Fruit fly (Drosophila melanogaster) whole organism, embryonic: ENCODE measurements around the gene CG12814.

Source experiments
- Atf-2 ChIP-seq: fragments of 200-800 bp; sonication (Bioruptor generic); optimal IDR thresholded peaks from 2 replicates; lab custom pipeline; 2016; ENCODE audit warnings: missing biosample characterization, missing genetic modification characterization
- C15 ChIP-seq: fragments of 200-800 bp; sonication (Bioruptor generic); IDR thresholded peaks from 3 replicates; pipeline ENCODE4 v1.3.6; 2022; ENCODE audit warnings: missing biosample characterization, missing genetic modification characterization
- CG11695 ChIP-seq: fragments of 200-800 bp; sonication (Bioruptor generic); IDR thresholded peaks from 3 replicates; pipeline ENCODE4 v1.3.6; 2022; ENCODE audit warnings: missing biosample characterization, missing genetic modification characterization
- CG11723 ChIP-seq: fragments of 200-800 bp; sonication (Bioruptor generic); optimal IDR thresholded peaks from 2 replicates; lab custom pipeline; 2017; ENCODE audit warnings: missing biosample characterization, mild to moderate bottlenecking, missing genetic modification characterization
- CG12071 ChIP-seq: fragments of 200-800 bp; sonication (Bioruptor generic); optimal IDR thresholded peaks from 3 replicates; lab custom pipeline; 2018; ENCODE audit warnings: missing biosample characterization, mild to moderate bottlenecking, missing genetic modification characterization
- CG12769 ChIP-seq: fragments of 200-800 bp; sonication (Bioruptor generic); optimal IDR thresholded peaks from 2 replicates; lab custom pipeline; 2019; ENCODE audit warnings: missing biosample characterization, mild to moderate bottlenecking, missing genetic modification characterization, moderate library complexity
- CG13775 ChIP-seq: fragments of 200-800 bp; sonication (Bioruptor generic); optimal IDR thresholded peaks from 3 replicates; lab custom pipeline; 2017; ENCODE audit warnings: missing biosample characterization, mild to moderate bottlenecking, missing genetic modification characterization
- CG14050 ChIP-seq: fragments of 200-800 bp; sonication (Bioruptor generic); IDR thresholded peaks from 3 replicates; pipeline ENCODE4 v1.3.6; 2022; ENCODE audit warnings: missing biosample characterization, missing genetic modification characterization
- CG14441 ChIP-seq: fragments of 200-800 bp; sonication (Bioruptor generic); IDR thresholded peaks from 2 replicates; pipeline ENCODE4 v1.3.6; 2022; ENCODE audit warnings: missing biosample characterization, missing genetic modification characterization
- CG15601 ChIP-seq: fragments of 200-800 bp; sonication (Bioruptor generic); optimal IDR thresholded peaks from 3 replicates; lab custom pipeline; 2019; ENCODE audit warnings: missing biosample characterization, mild to moderate bottlenecking, missing genetic modification characterization, moderate library complexity
- CG1603 ChIP-seq: fragments of 200-800 bp; sonication (Bioruptor generic); optimal IDR thresholded peaks from 2 replicates; lab custom pipeline; 2019; ENCODE audit warnings: missing biosample characterization, mild to moderate bottlenecking, missing genetic modification characterization, moderate library complexity
- CG16779 ChIP-seq: fragments of 200-800 bp; sonication (Bioruptor generic); IDR thresholded peaks from 2 replicates; pipeline ENCODE4 v1.3.6; 2022; ENCODE audit warnings: missing biosample characterization, missing genetic modification characterization
- CG16815 ChIP-seq: fragments of 200-800 bp; sonication (Bioruptor generic); optimal IDR thresholded peaks from 3 replicates; lab custom pipeline; 2017; ENCODE audit warnings: missing biosample characterization, mild to moderate bottlenecking, missing genetic modification characterization
- CG17829 ChIP-seq: fragments of 200-800 bp; optimal IDR thresholded peaks from 2 replicates; lab custom pipeline; 2019; ENCODE audit warnings: missing biosample characterization, mild to moderate bottlenecking, missing genetic modification characterization, moderate library complexity
- CG17912 ChIP-seq: fragments of 200-800 bp; sonication (Bioruptor generic); optimal IDR thresholded peaks from 2 replicates; lab custom pipeline; 2018; ENCODE audit warnings: missing biosample characterization, mild to moderate bottlenecking, missing genetic modification characterization
- CG2120 ChIP-seq: fragments of 200-800 bp; sonication (Bioruptor generic); optimal IDR thresholded peaks from 3 replicates; lab custom pipeline; 2016; ENCODE audit warnings: missing biosample characterization, missing genetic modification characterization
- CG30020 ChIP-seq: fragments of 200-800 bp; optimal IDR thresholded peaks from 2 replicates; lab custom pipeline; 2019; ENCODE audit warnings: missing biosample characterization, mild to moderate bottlenecking, missing genetic modification characterization, moderate library complexity
- CG3163 ChIP-seq: fragments of 200-800 bp; sonication (Bioruptor generic); optimal IDR thresholded peaks from 3 replicates; lab custom pipeline; 2016; ENCODE audit warnings: missing biosample characterization, missing genetic modification characterization
- CG32772 ChIP-seq: fragments of 200-800 bp; sonication (Bioruptor generic); IDR thresholded peaks from 2 replicates; pipeline ENCODE4 v1.3.6; 2022; ENCODE audit warnings: missing biosample characterization, missing genetic modification characterization
- CG34376 ChIP-seq: fragments of 200-800 bp; sonication (Bioruptor generic); optimal IDR thresholded peaks from 2 replicates; lab custom pipeline; 2018; ENCODE audit warnings: missing biosample characterization, mild to moderate bottlenecking, missing genetic modification characterization
- CG42726 ChIP-seq: fragments of 200-800 bp; sonication (Bioruptor generic); IDR thresholded peaks from 2 replicates; pipeline ENCODE4 v1.3.6; 2022; ENCODE audit warnings: missing biosample characterization, missing genetic modification characterization; ENCODE audit not compliant: partially characterized antibody
- CG4707 ChIP-seq: fragments of 200-800 bp; sonication (Bioruptor generic); optimal IDR thresholded peaks from 2 replicates; lab custom pipeline; 2018; ENCODE audit warnings: missing biosample characterization, mild to moderate bottlenecking, missing genetic modification characterization, moderate library complexity
- CoRest ChIP-seq: fragments of 200-800 bp; sonication (Bioruptor generic); optimal IDR thresholded peaks from 3 replicates; lab custom pipeline; 2018; ENCODE audit warnings: missing biosample characterization, mild to moderate bottlenecking, missing genetic modification characterization, moderate library complexity
- Elba2 ChIP-seq: fragments of 200-800 bp; sonication (Bioruptor generic); optimal IDR thresholded peaks from 3 replicates; lab custom pipeline; 2016; ENCODE audit warnings: missing biosample characterization, missing genetic modification characterization
- Ets65A ChIP-seq: fragments of 200-800 bp; sonication (Bioruptor generic); peaks from one replicate; lab custom pipeline; 2016; ENCODE audit warnings: missing biosample characterization, missing genetic modification characterization
- Lpt ChIP-seq: fragments of >200 bp; optimal IDR thresholded peaks from 2 replicates; lab custom pipeline; 2018; ENCODE audit warnings: missing biosample characterization, missing genetic modification characterization
- MBD-R2 ChIP-seq: fragments of 200-800 bp; sonication (Bioruptor generic); IDR thresholded peaks from 2 replicates; pipeline ENCODE4 v1.3.6; 2022; ENCODE audit warnings: missing biosample characterization, missing genetic modification characterization
- Side ChIP-seq: fragments of 200-800 bp; sonication (Bioruptor generic); optimal IDR thresholded peaks from 2 replicates; lab custom pipeline; 2016; ENCODE audit warnings: missing biosample characterization, missing genetic modification characterization
- Six4 ChIP-seq: fragments of 200-800 bp; sonication (Bioruptor generic); optimal IDR thresholded peaks from 2 replicates; lab custom pipeline; 2016; ENCODE audit warnings: missing biosample characterization, missing genetic modification characterization
- Sox102F ChIP-seq: fragments of 200-800 bp; sonication (Bioruptor generic); optimal IDR thresholded peaks from 2 replicates; lab custom pipeline; 2018; ENCODE audit warnings: missing biosample characterization, mild to moderate bottlenecking, missing genetic modification characterization, moderate library complexity
- Ssrp ChIP-seq: fragments of 200-800 bp; sonication (Bioruptor generic); optimal IDR thresholded peaks from 2 replicates; lab custom pipeline; 2018; ENCODE audit warnings: missing biosample characterization, mild to moderate bottlenecking, missing genetic modification characterization, moderate library complexity
- Tbp ChIP-seq: fragments of >200 bp; optimal IDR thresholded peaks from 2 replicates; lab custom pipeline; 2018; ENCODE audit warnings: missing biosample characterization, missing genetic modification characterization
- Vsx1 ChIP-seq: fragments of 200-800 bp; sonication (Bioruptor generic); optimal IDR thresholded peaks from 2 replicates; lab custom pipeline; 2017; ENCODE audit warnings: missing biosample characterization, mild to moderate bottlenecking, missing genetic modification characterization, missing genetic modification reagents
- amos ChIP-seq: fragments of 200-800 bp; sonication (Bioruptor generic); IDR thresholded peaks from 2 replicates; pipeline ENCODE4 v1.3.6; 2022; ENCODE audit warnings: missing biosample characterization, missing genetic modification characterization; ENCODE audit not compliant: partially characterized antibody
- aop ChIP-seq: fragments of 200-800 bp; sonication (Bioruptor generic); IDR thresholded peaks from 2 replicates; pipeline ENCODE4 v1.3.6; 2022; ENCODE audit warnings: missing biosample characterization, missing genetic modification characterization
- chm ChIP-seq: fragments of 200-800 bp; sonication (Bioruptor generic); IDR thresholded peaks from 2 replicates; pipeline ENCODE4 v1.3.6; 2022; ENCODE audit warnings: missing biosample characterization, missing genetic modification characterization
- dimm ChIP-seq: fragments of 200-800 bp; sonication (Bioruptor generic); IDR thresholded peaks from 2 replicates; pipeline ENCODE4 v1.3.6; 2022; ENCODE audit warnings: missing biosample characterization, missing genetic modification characterization
- en ChIP-seq: fragments of 200-800 bp; sonication (Bioruptor generic); optimal IDR thresholded peaks from 2 replicates; lab custom pipeline; 2016; ENCODE audit warnings: missing biosample characterization, missing genetic modification characterization
- fu2 ChIP-seq: fragments of 200-800 bp; sonication (Bioruptor generic); optimal IDR thresholded peaks from 2 replicates; lab custom pipeline; 2016; ENCODE audit warnings: missing biosample characterization, missing genetic modification characterization
- insv ChIP-seq, 2 experiments: fragments of 200-800 bp; sonication (Bioruptor generic); optimal IDR thresholded peaks; 3 replicates each; lab custom pipeline; 2016 to 2018; ENCODE audit warnings: missing biosample characterization in 2 of 2, missing genetic modification characterization in 2 of 2
- inv ChIP-seq: fragments of 200-800 bp; sonication (Bioruptor generic); IDR thresholded peaks from 2 replicates; pipeline ENCODE4 v1.3.6; 2022; ENCODE audit warnings: missing biosample characterization, missing genetic modification characterization; ENCODE audit not compliant: partially characterized antibody
- odd ChIP-seq: fragments of 200-800 bp; sonication (Bioruptor generic); optimal IDR thresholded peaks from 2 replicates; lab custom pipeline; 2017; ENCODE audit warnings: missing biosample characterization, mild to moderate bottlenecking, missing genetic modification characterization
- pb ChIP-seq: fragments of 200-800 bp; sonication (Bioruptor generic); optimal IDR thresholded peaks from 3 replicates; lab custom pipeline; 2016; ENCODE audit warnings: missing biosample characterization, missing genetic modification characterization
- pros ChIP-seq: fragments of 200-800 bp; sonication (Bioruptor generic); optimal IDR thresholded peaks from 3 replicates; lab custom pipeline; 2019; ENCODE audit warnings: missing biosample characterization, mild to moderate bottlenecking, missing genetic modification characterization, moderate library complexity
- repo ChIP-seq: fragments of 200-800 bp; sonication (Bioruptor generic); optimal IDR thresholded peaks from 2 replicates; lab custom pipeline; 2016; ENCODE audit warnings: missing biosample characterization, missing genetic modification characterization
- row ChIP-seq: fragments of 200-800 bp; sonication (Bioruptor generic); IDR thresholded peaks from 3 replicates; pipeline ENCODE4 v1.3.6; 2022; ENCODE audit warnings: missing biosample characterization, missing genetic modification characterization
- sna ChIP-seq: fragments of 200-800 bp; sonication (Bioruptor generic); IDR thresholded peaks from 2 replicates; pipeline ENCODE4 v1.3.6; 2022; ENCODE audit warnings: missing biosample characterization, missing genetic modification characterization; ENCODE audit not compliant: partially characterized antibody
- sug ChIP-seq: fragments of 200-800 bp; optimal IDR thresholded peaks from 2 replicates; lab custom pipeline; 2019; ENCODE audit warnings: missing biosample characterization, mild to moderate bottlenecking, missing genetic modification characterization, moderate library complexity
- unpg ChIP-seq: fragments of 200-800 bp; sonication (Bioruptor generic); optimal IDR thresholded peaks from 3 replicates; lab custom pipeline; 2018; ENCODE audit warnings: missing biosample characterization, mild to moderate bottlenecking, missing genetic modification characterization, moderate library complexity
- wdn ChIP-seq: fragments of 200-800 bp; sonication (Bioruptor generic); IDR thresholded peaks from 2 replicates; pipeline ENCODE4 v1.3.6; 2022; ENCODE audit warnings: missing biosample characterization, missing genetic modification characterization
- zfh2 ChIP-seq: fragments of 200-800 bp; sonication (Bioruptor generic); optimal IDR thresholded peaks from 2 replicates; lab custom pipeline; 2016; ENCODE audit warnings: missing biosample characterization, missing genetic modification characterization

CG12814 gene

DNA sequence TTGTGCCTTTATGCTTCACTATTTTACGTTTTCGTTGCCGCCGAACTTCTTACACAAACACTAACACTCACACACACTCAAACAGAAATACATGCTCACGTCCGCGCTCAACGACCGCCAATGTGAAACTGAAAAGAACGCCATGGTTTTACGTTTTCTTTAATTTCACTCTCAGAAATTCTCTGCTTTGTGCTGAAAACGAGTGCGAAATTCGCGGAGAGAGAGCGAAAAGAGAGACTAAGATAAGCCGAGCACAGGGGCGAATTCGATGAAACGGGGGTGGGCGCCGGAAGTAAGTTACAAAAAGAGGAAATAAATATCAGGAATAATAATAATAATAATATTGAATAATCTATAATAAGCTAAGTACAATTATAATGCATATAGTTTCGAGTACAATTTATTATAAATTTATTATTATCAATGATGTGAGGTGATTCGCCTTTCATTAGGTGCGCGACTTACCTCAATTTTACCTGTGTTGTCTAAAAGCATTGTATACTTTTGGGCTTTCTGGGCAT, 19.0 kb downstream of the CG12814 start, which contains the start of gene Best1 (continued):
- TF ChIP-seq Ets65A (GFP tag; lab: Kevin White, UChicago), result peak; percentile 86
- peak; percentile 62 for TF ChIP-seq Side
- peak; percentile 68 for TF ChIP-seq Six4 (GFP tag; lab: Kevin White, UChicago)
- TF ChIP-seq amos, result peak; percentile 84
- TF ChIP-seq CG17829 (tag; lab: Kevin White, UChicago), result peak; percentile 94
- TF ChIP-seq en, result peak; percentile 27
- peak; percentile 70 for TF ChIP-seq pb (GFP tag; lab: Kevin White, UChicago)
- TF ChIP-seq wdn, result peak; percentile 86
- TF ChIP-seq MBD-R2 (GFP tag; lab: Robert Waterston, UW), result peak; percentile 85
- no peak for TF ChIP-seq sna (GFP tag; lab: Robert Waterston, UW)
- peak; percentile 89 for TF ChIP-seq CG12769
- TF ChIP-seq CG15601 (tag; lab: Kevin White, UChicago), result peak; percentile 89
- peak; percentile 38 for TF ChIP-seq fu2 (GFP tag; lab: Kevin White, UChicago)
- TF ChIP-seq Ssrp (tag; lab: Kevin White, UChicago), result peak; percentile 88
- TF ChIP-seq CG14441, result peak; percentile 87
- peak; percentile 89 for TF ChIP-seq sug (tag; lab: Kevin White, UChicago)
- peak; percentile 64 for TF ChIP-seq CG30020 (tag; lab: Kevin White, UChicago)
- peak; percentile 30 for TF ChIP-seq CG17912 (GFP tag; lab: Kevin White, UChicago)
- peak; percentile 68 for TF ChIP-seq zfh2 (GFP tag; lab: Kevin White, UChicago)
- peak in 1 of 2 experiments; percentile 64 for TF ChIP-seq insv (GFP tag; optimal IDR thresholded peaks at IDR 0.05; lab: Kevin White, UChicago)
- peak; percentile 90 for TF ChIP-seq chm (GFP tag; lab: Robert Waterston, UW)
- TF ChIP-seq inv (GFP tag; lab: Robert Waterston, UW), result peak; percentile 72
- no peak; the same call in none of the 2 replicates for TF ChIP-seq CG42726 (GFP tag; lab: Robert Waterston, UW)
- peak; percentile 23 for TF ChIP-seq Elba2
- TF ChIP-seq Sox102F (GFP tag; lab: Kevin White, UChicago), result peak; percentile 93
- TF ChIP-seq row, result peak; percentile 99
- peak; percentile 82 for TF ChIP-seq CG1603
- peak; percentile 93 for TF ChIP-seq CG11695 (GFP tag; lab: Robert Waterston, UW)
- TF ChIP-seq CG16815 (GFP tag; lab: Kevin White, UChicago), result peak; percentile 83
- peak; percentile 94 for TF ChIP-seq CG34376 (GFP tag; lab: Kevin White, UChicago)
- TF ChIP-seq aop, result peak; percentile 100
- peak; percentile 93 for TF ChIP-seq pros
- peak; percentile 75; the same call in 2 of the 3 replicates for TF ChIP-seq C15 (GFP tag; lab: Robert Waterston, UW)
- TF ChIP-seq CoRest, result peak; percentile 94
- TF ChIP-seq repo, result peak; percentile 56
- TF ChIP-seq Tbp (GFP tag; lab: Kevin White, UChicago), result no peak
- TF ChIP-seq CG11723 (GFP tag; lab: Kevin White, UChicago), result peak; percentile 90
- peak; percentile 87 for TF ChIP-seq Vsx1 (GFP tag; lab: Kevin White, UChicago)
- TF ChIP-seq CG3163 (GFP tag; lab: Kevin White, UChicago), result peak; percentile 21
- peak; percentile 80 for TF ChIP-seq CG12071 (GFP tag; lab: Kevin White, UChicago)
- TF ChIP-seq dimm (GFP tag; lab: Robert Waterston, UW), result peak; percentile 66
- peak; percentile 94 for TF ChIP-seq CG2120 (GFP tag; lab: Kevin White, UChicago)
- TF ChIP-seq Lpt, result no peak
- TF ChIP-seq unpg, result peak; percentile 95
- peak; percentile 90 for TF ChIP-seq CG13775 (GFP tag; lab: Kevin White, UChicago)
- TF ChIP-seq Atf-2 (GFP tag; lab: Kevin White, UChicago), result no peak
- TF ChIP-seq CG16779 (GFP tag; lab: Robert Waterston, UW), result peak; percentile 83
- TF ChIP-seq odd (GFP tag; lab: Kevin White, UChicago), result peak; percentile 89
- TF ChIP-seq CG14050 (GFP tag; lab: Robert Waterston, UW), result peak; percentile 85
- TF ChIP-seq CG4707 (GFP tag; lab: Kevin White, UChicago), result peak; percentile 76
- peak; percentile 88 for TF ChIP-seq CG32772 (GFP tag; lab: Robert Waterston, UW)
- TF ChIP-seq, all 482 proteins: peak for 434
